Worm (Caenorhabditis elegans) whole organism, young adult: ENCODE results near the gene unc-24.
A peak's percentile ranks its signal among the peaks of the same experiment; 100 is the strongest.
"Not testable (repeated sequence)": the region's sequence is repeated elsewhere in the genome, so short reads cannot be mapped to it uniquely, and the experiment has no call there.

Experiments
- ama-1 ChIP-seq, 3 experiments: fragments of 150-350 bp in 1 of 3; sonication (generic microtip) in 2 of 3; optimal IDR thresholded peaks; 2 replicates each; lab custom pipeline; 2014 to 2018; ENCODE audit warnings: missing biosample characterization in 2 of 3, missing genetic modification characterization in 2 of 3, missing genetic modification reagents in 2 of 3
- attf-3 ChIP-seq: fragments of 200-800 bp; sonication (Bioruptor generic); conservative IDR thresholded peaks from 2 replicates; pipeline ENCODE4 v1.3.6; 2022; ENCODE audit warnings: missing genetic modification reagents, missing genetic modification characterization, missing compliant biosample characterization
- hlh-26 ChIP-seq: fragments of 200-800 bp; sonication (Bioruptor generic); conservative IDR thresholded peaks from 2 replicates; pipeline ENCODE4 v1.3.6; 2022; ENCODE audit warnings: missing genetic modification reagents, missing genetic modification characterization, missing compliant biosample characterization
- lin-54 ChIP-seq: fragments of 200-800 bp; sonication (Bioruptor generic); optimal IDR thresholded peaks from 2 replicates; lab custom pipeline; 2018; ENCODE audit warnings: mild to moderate bottlenecking, missing genetic modification characterization, missing compliant biosample characterization
- lir-1 ChIP-seq: fragments of 200-800 bp; sonication (Bioruptor generic); conservative IDR thresholded peaks from 2 replicates; pipeline ENCODE4 v1.3.6; 2022; ENCODE audit warnings: missing genetic modification reagents, missing genetic modification characterization, missing compliant biosample characterization
- nfya-1 ChIP-seq: sonication (generic microtip); optimal IDR thresholded peaks from 2 replicates; lab custom pipeline; 2017; ENCODE audit warnings: antibody characterized with exemption, missing compliant biosample characterization, missing genetic modification characterization, borderline replicate concordance; ENCODE audit not compliant: insufficient read depth
- unc-62 ChIP-seq: fragments of 150-350 bp; optimal IDR thresholded peaks from 2 replicates; lab custom pipeline; 2014; ENCODE audit warnings: missing biosample characterization, missing genetic modification reagents, missing genetic modification characterization

DNA sequence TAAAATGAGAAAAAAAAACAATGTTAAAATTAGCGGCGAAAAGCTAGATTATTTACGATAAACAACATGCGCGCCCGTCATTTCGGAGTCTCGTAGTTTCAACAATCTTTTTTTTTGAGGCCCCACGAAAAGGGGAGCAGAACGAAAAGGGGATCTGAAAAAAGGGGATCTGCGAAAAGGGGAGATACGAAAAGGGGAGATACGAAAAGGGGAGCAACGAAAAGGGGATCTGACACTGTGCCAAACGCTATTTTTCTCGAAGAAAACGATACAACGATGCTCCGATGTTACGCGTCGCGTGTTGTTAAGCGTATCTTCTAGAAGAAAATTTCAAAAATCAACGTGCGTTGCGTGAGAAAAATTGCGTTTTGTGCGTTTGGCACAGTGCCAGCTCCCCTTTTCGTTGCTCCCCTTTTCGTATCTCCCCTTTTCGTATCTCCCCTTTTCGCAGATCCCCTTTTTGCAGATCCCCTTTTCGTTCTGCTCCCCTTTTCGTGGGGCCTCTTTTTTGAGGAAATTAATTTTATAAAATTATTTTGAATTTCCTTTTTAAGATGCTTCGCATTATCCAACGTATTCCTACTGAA lies 36.1 kb downstream of the unc-24 start, which contains the start of gene C26B2.7:
- peak; percentile 69 for TF ChIP-seq lin-54
- not testable (repeated sequence) for TF ChIP-seq ama-1 (optimal IDR thresholded peaks at IDR 0.05; lab: Kevin White, UChicago); ama-1 (GFP tag; optimal IDR thresholded peaks at IDR 0.05; lab: Kevin White, UChicago); nfya-1 (tag; lab: Kevin White, UChicago); unc-62 (GFP tag; lab: Kevin White, UChicago); hlh-26 (GFP tag; lab: Robert Waterston, UW)
- peak; percentile 99 for TF ChIP-seq attf-3 (GFP tag; lab: Robert Waterston, UW)
- peak; percentile 77 for TF ChIP-seq lir-1 (GFP tag; lab: Robert Waterston, UW)
